Fruit fly (Drosophila melanogaster) whole organism, embryonic: Measurements from ENCODE around the gene Gs2.
A peak's percentile ranks its signal among the peaks of the same experiment; 100 is the strongest.

Experiments
- Antp ChIP-seq: fragments of 200-800 bp; sonication (Bioruptor generic); optimal IDR thresholded peaks from 3 replicates; lab custom pipeline; 2016; ENCODE audit warnings: missing biosample characterization, missing genetic modification characterization
- CG10462 ChIP-seq: fragments of 200-800 bp; sonication (Bioruptor generic); optimal IDR thresholded peaks from 2 replicates; lab custom pipeline; 2016; ENCODE audit warnings: missing biosample characterization, missing genetic modification characterization
- CG11085 ChIP-seq: fragments of 200-800 bp; sonication (Bioruptor generic); IDR thresholded peaks from 2 replicates; pipeline ENCODE4 v1.3.6; 2022; ENCODE audit warnings: missing biosample characterization, missing genetic modification characterization
- CG12219 ChIP-seq: fragments of 200-800 bp; sonication (Bioruptor generic); optimal IDR thresholded peaks from 3 replicates; lab custom pipeline; 2018; ENCODE audit warnings: missing biosample characterization, mild to moderate bottlenecking, missing genetic modification characterization
- CG12659 ChIP-seq: fragments of 200-800 bp; sonication (Bioruptor generic); optimal IDR thresholded peaks from 3 replicates; lab custom pipeline; 2017; ENCODE audit warnings: mild to moderate bottlenecking, missing biosample characterization, missing genetic modification reagents, missing genetic modification characterization
- CG17328 ChIP-seq: fragments of 200-800 bp; sonication (Bioruptor generic); IDR thresholded peaks from 2 replicates; pipeline ENCODE4 v1.3.6; 2022; ENCODE audit warnings: missing biosample characterization, missing genetic modification characterization
- CG1832 ChIP-seq: fragments of 200-800 bp; sonication (Bioruptor generic); optimal IDR thresholded peaks from 2 replicates; lab custom pipeline; 2017; ENCODE audit warnings: missing biosample characterization, mild to moderate bottlenecking, missing genetic modification characterization, inconsistent platforms
- CG31365 ChIP-seq: fragments of 200-800 bp; sonication (Bioruptor generic); optimal IDR thresholded peaks from 2 replicates; lab custom pipeline; 2018; ENCODE audit warnings: missing biosample characterization, mild to moderate bottlenecking, missing genetic modification characterization
- CG32532 ChIP-seq: fragments of 200-800 bp; sonication (Bioruptor generic); IDR thresholded peaks from 2 replicates; pipeline ENCODE4 v1.3.6; 2022; ENCODE audit warnings: missing biosample characterization, missing genetic modification characterization
- CG3995 ChIP-seq: fragments of 200-800 bp; sonication (Bioruptor generic); optimal IDR thresholded peaks from 3 replicates; lab custom pipeline; 2016; ENCODE audit warnings: missing biosample characterization, missing genetic modification characterization
- CG43689 ChIP-seq: fragments of 200-800 bp; sonication (Bioruptor generic); IDR thresholded peaks from 2 replicates; pipeline ENCODE4 v1.3.6; 2022; ENCODE audit warnings: missing biosample characterization, missing genetic modification characterization
- CG4424 ChIP-seq: fragments of 200-800 bp; sonication (Bioruptor generic); optimal IDR thresholded peaks from 3 replicates; lab custom pipeline; 2016; ENCODE audit warnings: missing biosample characterization, missing genetic modification characterization
- CG5953 ChIP-seq: fragments of 200-800 bp; sonication (Bioruptor generic); IDR thresholded peaks from 2 replicates; pipeline ENCODE4 v1.3.6; 2022; ENCODE audit warnings: missing biosample characterization, missing genetic modification characterization
- CG6175 ChIP-seq: fragments of 200-800 bp; sonication (Bioruptor generic); IDR thresholded peaks from 3 replicates; pipeline ENCODE4 v1.3.6; 2022; ENCODE audit warnings: missing biosample characterization, missing genetic modification characterization
- CG6654 ChIP-seq: fragments of 200-800 bp; sonication (Bioruptor generic); optimal IDR thresholded peaks from 2 replicates; lab custom pipeline; 2017; ENCODE audit warnings: missing biosample characterization, mild to moderate bottlenecking, missing genetic modification characterization
- CG6765 ChIP-seq: fragments of 200-800 bp; sonication (Bioruptor generic); optimal IDR thresholded peaks from 3 replicates; lab custom pipeline; 2017; ENCODE audit warnings: missing biosample characterization, mild to moderate bottlenecking, missing genetic modification characterization
- CG8290 ChIP-seq, 3 experiments: fragments of 200-800 bp; sonication (Bioruptor generic); optimal IDR thresholded peaks; 2 replicates each; lab custom pipeline; 2016 to 2019; ENCODE audit warnings: missing biosample characterization in 3 of 3, missing genetic modification characterization in 3 of 3, mild to moderate bottlenecking in 2 of 3, moderate library complexity in 1 of 3
- CG9437 ChIP-seq: fragments of 200-800 bp; sonication (Bioruptor generic); optimal IDR thresholded peaks from 2 replicates; lab custom pipeline; 2018; ENCODE audit warnings: missing biosample characterization, mild to moderate bottlenecking, missing genetic modification characterization
- CG9727 ChIP-seq: fragments of 200-800 bp; sonication (Bioruptor generic); optimal IDR thresholded peaks from 3 replicates; lab custom pipeline; 2017; ENCODE audit warnings: missing biosample characterization, mild to moderate bottlenecking, missing genetic modification characterization
- CG9797 ChIP-seq: fragments of 200-800 bp; sonication (Bioruptor generic); optimal IDR thresholded peaks from 3 replicates; lab custom pipeline; 2018; ENCODE audit warnings: missing biosample characterization, mild to moderate bottlenecking, missing genetic modification characterization
- Chrac-16 ChIP-seq: fragments of 200-800 bp; sonication (Bioruptor generic); optimal IDR thresholded peaks from 3 replicates; lab custom pipeline; 2016; ENCODE audit warnings: missing biosample characterization, missing genetic modification characterization
- Dbx ChIP-seq: fragments of 200-800 bp; sonication (Bioruptor generic); IDR thresholded peaks from 3 replicates; pipeline ENCODE4 v1.3.6; 2022; ENCODE audit warnings: missing biosample characterization, missing genetic modification characterization
- Dp ChIP-seq: fragments of 200-800 bp; sonication (Bioruptor generic); optimal IDR thresholded peaks from 2 replicates; lab custom pipeline; 2018; ENCODE audit warnings: missing biosample characterization, mild to moderate bottlenecking, missing genetic modification characterization, moderate library complexity
- Fer3 ChIP-seq: fragments of 200-800 bp; sonication (Bioruptor generic); optimal IDR thresholded peaks from 2 replicates; lab custom pipeline; 2018; ENCODE audit warnings: missing biosample characterization, mild to moderate bottlenecking, missing genetic modification characterization, moderate library complexity
- HLH3B ChIP-seq: fragments of 200-800 bp; sonication (Bioruptor generic); IDR thresholded peaks from 2 replicates; pipeline ENCODE4 v1.3.6; 2022; ENCODE audit warnings: missing biosample characterization, missing genetic modification characterization
- MESR4 ChIP-seq: fragments of 200-800 bp; sonication (Bioruptor generic); optimal IDR thresholded peaks from 2 replicates; lab custom pipeline; 2018; ENCODE audit warnings: missing biosample characterization, mild to moderate bottlenecking, missing genetic modification characterization, moderate library complexity
- Mrtf ChIP-seq: fragments of 200-800 bp; sonication (Bioruptor generic); IDR thresholded peaks from 3 replicates; pipeline ENCODE4 v1.3.6; 2022; ENCODE audit warnings: missing biosample characterization, missing genetic modification characterization
- Neu2 ChIP-seq: fragments of 200-800 bp; sonication (Bioruptor generic); optimal IDR thresholded peaks from 3 replicates; lab custom pipeline; 2016; ENCODE audit warnings: missing biosample characterization, missing genetic modification characterization, borderline replicate concordance
- Xbp1 ChIP-seq: fragments of 200-800 bp; sonication (Bioruptor generic); optimal IDR thresholded peaks from 3 replicates; lab custom pipeline; 2016; ENCODE audit warnings: missing biosample characterization, mild to moderate bottlenecking, missing genetic modification characterization
- en ChIP-seq: fragments of 200-800 bp; sonication (Bioruptor generic); optimal IDR thresholded peaks from 2 replicates; lab custom pipeline; 2016; ENCODE audit warnings: missing biosample characterization, missing genetic modification characterization
- fd102C ChIP-seq: fragments of 200-800 bp; sonication (Bioruptor generic); optimal IDR thresholded peaks from 2 replicates; lab custom pipeline; 2018; ENCODE audit warnings: missing biosample characterization, mild to moderate bottlenecking, missing genetic modification characterization, moderate library complexity
- fu2 ChIP-seq: fragments of 200-800 bp; sonication (Bioruptor generic); optimal IDR thresholded peaks from 2 replicates; lab custom pipeline; 2016; ENCODE audit warnings: missing biosample characterization, missing genetic modification characterization
- h ChIP-seq: fragments of >200 bp; optimal IDR thresholded peaks from 2 replicates; lab custom pipeline; 2017
- klu ChIP-seq: fragments of 200-800 bp; sonication (Bioruptor generic); IDR thresholded peaks from 2 replicates; pipeline ENCODE4 v1.3.6; 2022; ENCODE audit warnings: missing biosample characterization, missing genetic modification characterization
- lilli ChIP-seq: fragments of 200-800 bp; sonication (Bioruptor generic); optimal IDR thresholded peaks from 3 replicates; lab custom pipeline; 2016; ENCODE audit warnings: missing biosample characterization, missing genetic modification characterization
- peb ChIP-seq: fragments of 200-800 bp; sonication (Bioruptor generic); IDR thresholded peaks from 2 replicates; pipeline ENCODE4 v1.3.6; 2022; ENCODE audit warnings: missing biosample characterization, missing genetic modification characterization
- phol ChIP-seq: fragments of 200-800 bp; sonication (Bioruptor generic); optimal IDR thresholded peaks from 3 replicates; lab custom pipeline; 2018; ENCODE audit warnings: missing biosample characterization, mild to moderate bottlenecking, missing genetic modification characterization, moderate library complexity
- pita ChIP-seq: fragments of 200-800 bp; sonication (Bioruptor generic); optimal IDR thresholded peaks from 2 replicates; lab custom pipeline; 2017; ENCODE audit warnings: missing biosample characterization, mild to moderate bottlenecking, missing genetic modification characterization
- ro ChIP-seq: fragments of 200-800 bp; sonication (Bioruptor generic); IDR thresholded peaks from 2 replicates; pipeline ENCODE4 v1.3.6; 2022; ENCODE audit warnings: missing biosample characterization, missing genetic modification characterization
- sens-2 ChIP-seq: fragments of 200-800 bp; sonication (Bioruptor generic); IDR thresholded peaks from 2 replicates; pipeline ENCODE4 v1.3.6; 2022; ENCODE audit warnings: missing biosample characterization, missing genetic modification characterization
- sima ChIP-seq: fragments of 200-800 bp; sonication (Bioruptor generic); optimal IDR thresholded peaks from 2 replicates; lab custom pipeline; 2016; ENCODE audit warnings: missing biosample characterization, missing genetic modification characterization
- stc ChIP-seq: fragments of 200-800 bp; sonication (Bioruptor generic); IDR thresholded peaks from 2 replicates; pipeline ENCODE4 v1.3.6; 2022; ENCODE audit warnings: missing biosample characterization, missing genetic modification characterization
- stwl ChIP-seq: fragments of 200-800 bp; sonication (Bioruptor generic); optimal IDR thresholded peaks from 3 replicates; lab custom pipeline; 2018; ENCODE audit warnings: missing biosample characterization, mild to moderate bottlenecking, missing genetic modification characterization, moderate library complexity
- sug ChIP-seq: fragments of 200-800 bp; optimal IDR thresholded peaks from 2 replicates; lab custom pipeline; 2019; ENCODE audit warnings: missing biosample characterization, mild to moderate bottlenecking, missing genetic modification characterization, moderate library complexity
- tna ChIP-seq: fragments of 200-800 bp; sonication (Bioruptor generic); IDR thresholded peaks from 2 replicates; pipeline ENCODE4 v1.3.6; 2022; ENCODE audit warnings: missing biosample characterization, missing genetic modification characterization; ENCODE audit not compliant: partially characterized antibody
- toy ChIP-seq: fragments of 200-800 bp; sonication (Bioruptor generic); IDR thresholded peaks from 2 replicates; pipeline ENCODE4 v1.3.6; 2022; ENCODE audit warnings: missing biosample characterization, missing genetic modification characterization
- trh ChIP-seq: fragments of 200-800 bp; sonication (Bioruptor generic); optimal IDR thresholded peaks from 2 replicates; lab custom pipeline; 2016; ENCODE audit warnings: missing biosample characterization, missing genetic modification characterization
- tx ChIP-seq: fragments of 200-800 bp; sonication (Bioruptor generic); optimal IDR thresholded peaks from 2 replicates; lab custom pipeline; 2016; ENCODE audit warnings: missing biosample characterization, missing genetic modification characterization
- vfl ChIP-seq: fragments of 200-800 bp; sonication (Bioruptor generic); optimal IDR thresholded peaks from 2 replicates; lab custom pipeline; 2016; ENCODE audit warnings: missing biosample characterization, missing genetic modification characterization
- zen2 ChIP-seq: fragments of 200-800 bp; sonication (Bioruptor generic); IDR thresholded peaks from 3 replicates; pipeline ENCODE4 v1.3.6; 2022; ENCODE audit warnings: missing biosample characterization, missing genetic modification characterization; ENCODE audit not compliant: partially characterized antibody

Gene Gs2

dm6 chrX:11449476-11450119, 27.0 kb downstream of the Gs2 start (continued):
- TF ChIP-seq sens-2 (GFP tag; lab: Robert Waterston, UW): peak; percentile 54; the same call in 1 of the 2 replicates
- no peak for TF ChIP-seq h
- TF ChIP-seq CG6654 (GFP tag; lab: Kevin White, UChicago): peak; percentile 43
- TF ChIP-seq Dp: no peak
- TF ChIP-seq peb (GFP tag; lab: Robert Waterston, UW): peak; percentile 69
- TF ChIP-seq CG10462 (GFP tag; lab: Kevin White, UChicago): peak; percentile 65
- peak; percentile 75 for TF ChIP-seq CG4424 (GFP tag; lab: Kevin White, UChicago)
- peak; percentile 89 for TF ChIP-seq Mrtf (GFP tag; lab: Robert Waterston, UW)
- peak; percentile 35 for TF ChIP-seq CG3995 (GFP tag; lab: Kevin White, UChicago)
- peak; percentile 48 for TF ChIP-seq CG8290 (GFP tag; optimal IDR thresholded peaks at IDR 0.05; lab: Kevin White, UChicago)
- peak in 1 of 2 experiments; percentile 97 for TF ChIP-seq CG8290 (tag; optimal IDR thresholded peaks at IDR 0.05; lab: Kevin White, UChicago)
- TF ChIP-seq phol (tag; lab: Kevin White, UChicago): peak; percentile 82
- TF ChIP-seq CG12219: peak; percentile 90
- peak; percentile 86 for TF ChIP-seq CG32532
- no peak for TF ChIP-seq CG9797
- TF ChIP-seq CG17328 (GFP tag; lab: Robert Waterston, UW): peak; percentile 88
- TF ChIP-seq vfl (GFP tag; lab: Kevin White, UChicago): peak; percentile 65
- peak; percentile 19 for TF ChIP-seq MESR4 (GFP tag; lab: Kevin White, UChicago)
- peak; percentile 83 for TF ChIP-seq stc (GFP tag; lab: Robert Waterston, UW)
- TF ChIP-seq sug (tag; lab: Kevin White, UChicago): peak; percentile 84
- TF ChIP-seq Antp (GFP tag; lab: Kevin White, UChicago): peak; percentile 90
- TF ChIP-seq CG6765 (GFP tag; lab: Kevin White, UChicago): peak; percentile 68
- TF ChIP-seq klu (GFP tag; lab: Robert Waterston, UW): peak; percentile 67
- TF ChIP-seq CG1832 (GFP tag; lab: Kevin White, UChicago): no peak
- peak; percentile 83 for TF ChIP-seq fu2 (GFP tag; lab: Kevin White, UChicago)
- peak; percentile 89 for TF ChIP-seq CG5953 (GFP tag; lab: Robert Waterston, UW)
- no peak for TF ChIP-seq sima (GFP tag; lab: Kevin White, UChicago)
- peak; percentile 88 for TF ChIP-seq Fer3 (tag; lab: Kevin White, UChicago)
- TF ChIP-seq fd102C (GFP tag; lab: Kevin White, UChicago): peak; percentile 50
- TF ChIP-seq stwl (tag; lab: Kevin White, UChicago): no peak
- TF ChIP-seq tx (GFP tag; lab: Kevin White, UChicago): peak; percentile 80
- TF ChIP-seq Dbx (GFP tag; lab: Robert Waterston, UW): peak; percentile 79
- TF ChIP-seq CG9727 (GFP tag; lab: Kevin White, UChicago): peak; percentile 72
- TF ChIP-seq CG9437: peak; percentile 59
- no peak for TF ChIP-seq zen2
- TF ChIP-seq Neu2: peak; percentile 71
- TF ChIP-seq CG6175 (GFP tag; lab: Robert Waterston, UW): 0 out of 3 replicates have a peak, but pooled peaks have one; percentile 63
- peak; percentile 86 for TF ChIP-seq CG12659 (GFP tag; lab: Kevin White, UChicago)
- TF ChIP-seq CG43689 (GFP tag; lab: Robert Waterston, UW): peak; percentile 71
- peak; percentile 83 for TF ChIP-seq Xbp1
- no peak for TF ChIP-seq tna (GFP tag; lab: Robert Waterston, UW)
- TF ChIP-seq HLH3B (GFP tag; lab: Robert Waterston, UW): peak; percentile 87
- TF ChIP-seq ro (GFP tag; lab: Robert Waterston, UW): 0 out of 2 replicates have a peak, but pooled peaks have one; percentile 26
- TF ChIP-seq CG11085: peak; percentile 81
- peak; percentile 70 for TF ChIP-seq en
- TF ChIP-seq toy: peak; percentile 66; the same call in 1 of the 2 replicates
- TF ChIP-seq lilli (GFP tag; lab: Kevin White, UChicago): peak; percentile 88
- TF ChIP-seq pita (GFP tag; lab: Kevin White, UChicago): no peak
- TF ChIP-seq CG31365 (tag; lab: Kevin White, UChicago): peak; percentile 67
- TF ChIP-seq trh (GFP tag; lab: Kevin White, UChicago): peak; percentile 51
- TF ChIP-seq Chrac-16 (GFP tag; lab: Kevin White, UChicago): peak; percentile 74
